Fruit fly (Drosophila melanogaster) whole organism: ENCODE results near the gene osy.

Experiments
- EcR ChIP-seq, 2 experiments: fragments of >200 bp; optimal IDR thresholded peaks; 2 replicates each; lab custom pipeline; 2017; ENCODE audit warnings: missing biosample characterization in 2 of 2, missing genetic modification characterization in 2 of 2, missing genetic modification reagents in 2 of 2
- pan ChIP-seq: fragments of >200 bp; optimal IDR thresholded peaks from 2 replicates; lab custom pipeline; 2017
- psq ChIP-seq: fragments of >200 bp; optimal IDR thresholded peaks from 2 replicates; lab custom pipeline; 2017
- usp ChIP-seq: fragments of >200 bp; optimal IDR thresholded peaks from 2 replicates; lab custom pipeline; 2017; ENCODE audit warnings: missing biosample characterization, missing genetic modification characterization, mixed read lengths

DNA sequence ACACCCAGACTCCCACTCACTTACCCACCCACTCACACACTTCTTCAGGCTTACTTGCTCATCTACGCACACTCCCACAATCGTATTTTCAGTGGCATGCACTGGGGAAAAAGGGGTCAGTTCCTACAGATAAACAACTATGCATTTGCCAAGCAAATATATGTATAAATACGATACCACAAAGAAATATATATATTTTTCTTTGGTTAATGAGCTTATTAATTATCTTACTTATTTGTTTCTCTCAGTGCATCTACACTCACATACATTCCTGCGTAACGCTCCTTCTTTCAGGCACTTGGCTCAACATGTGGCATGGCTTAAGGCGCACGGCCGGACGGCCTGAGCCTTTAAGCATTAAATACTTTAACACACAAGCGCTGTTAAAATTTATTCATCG lies 37.8 kb upstream of the osy start:
- no peak for TF ChIP-seq psq (lab: Kevin White, UChicago)
- no peak for TF ChIP-seq EcR (GFP tag; optimal IDR thresholded peaks at IDR 0.05; lab: Kevin White, UChicago)
- TF ChIP-seq pan (lab: Kevin White, UChicago): no peak
- no peak for TF ChIP-seq usp (GFP tag; lab: Kevin White, UChicago)
